Fruit fly (Drosophila melanogaster) whole organism, embryonic: ENCODE data around the gene Sec13.

Experiments
- Aef1 ChIP-seq: fragments of 200-800 bp; sonication (Bioruptor generic); IDR thresholded peaks from 3 replicates; pipeline ENCODE4 v1.3.6; 2022; ENCODE audit warnings: missing biosample characterization, missing genetic modification characterization
- Atf-2 ChIP-seq: fragments of 200-800 bp; sonication (Bioruptor generic); optimal IDR thresholded peaks from 2 replicates; lab custom pipeline; 2016; ENCODE audit warnings: missing biosample characterization, missing genetic modification characterization
- B-H2 ChIP-seq: fragments of 200-800 bp; sonication (Bioruptor generic); optimal IDR thresholded peaks from 2 replicates; lab custom pipeline; 2018; ENCODE audit warnings: missing biosample characterization, mild to moderate bottlenecking, missing genetic modification characterization
- BEAF-32 ChIP-seq: fragments of 200-800 bp; sonication (Bioruptor generic); optimal IDR thresholded peaks from 3 replicates; lab custom pipeline; 2017; ENCODE audit warnings: missing biosample characterization, missing genetic modification characterization, mild to moderate bottlenecking, moderate library complexity, missing genetic modification reagents
- Bteb2 ChIP-seq: fragments of 200-800 bp; sonication (Bioruptor generic); optimal IDR thresholded peaks from 2 replicates; lab custom pipeline; 2016; ENCODE audit warnings: missing biosample characterization, missing genetic modification characterization
- CG10147 ChIP-seq: fragments of 200-800 bp; sonication (Bioruptor generic); optimal IDR thresholded peaks from 2 replicates; lab custom pipeline; 2019; ENCODE audit warnings: missing biosample characterization, mild to moderate bottlenecking, missing genetic modification characterization, moderate library complexity
- CG10366 ChIP-seq: fragments of 200-800 bp; sonication (Bioruptor generic); IDR thresholded peaks from 2 replicates; pipeline ENCODE4 v1.3.6; 2022; ENCODE audit warnings: missing biosample characterization, missing genetic modification characterization
- CG12104 ChIP-seq: fragments of 200-800 bp; sonication (Bioruptor generic); optimal IDR thresholded peaks from 3 replicates; lab custom pipeline; 2016; ENCODE audit warnings: missing biosample characterization, missing genetic modification characterization
- CG1529 ChIP-seq: fragments of 200-800 bp; sonication (Bioruptor generic); optimal IDR thresholded peaks from 3 replicates; lab custom pipeline; 2018; ENCODE audit warnings: missing biosample characterization, missing genetic modification characterization
- CG18262 ChIP-seq: fragments of 200-800 bp; optimal IDR thresholded peaks from 3 replicates; lab custom pipeline; 2019; ENCODE audit warnings: missing biosample characterization, mild to moderate bottlenecking, missing genetic modification characterization, moderate library complexity
- CG18476 ChIP-seq: fragments of 200-800 bp; sonication (Bioruptor generic); optimal IDR thresholded peaks from 2 replicates; lab custom pipeline; 2016; ENCODE audit warnings: missing biosample characterization, mild to moderate bottlenecking, missing genetic modification characterization
- CG2120 ChIP-seq: fragments of 200-800 bp; sonication (Bioruptor generic); optimal IDR thresholded peaks from 3 replicates; lab custom pipeline; 2016; ENCODE audit warnings: missing biosample characterization, missing genetic modification characterization
- CG2199 ChIP-seq: fragments of 200-800 bp; sonication (Bioruptor generic); IDR thresholded peaks from 3 replicates; pipeline ENCODE4 v1.3.6; 2022; ENCODE audit warnings: missing biosample characterization, missing genetic modification characterization
- CG2712 ChIP-seq: fragments of 200-800 bp; optimal IDR thresholded peaks from 3 replicates; lab custom pipeline; 2019; ENCODE audit warnings: missing biosample characterization, mild to moderate bottlenecking, missing genetic modification characterization, moderate library complexity
- CG3281 ChIP-seq: fragments of 200-800 bp; sonication (Bioruptor generic); optimal IDR thresholded peaks from 3 replicates; lab custom pipeline; 2017; ENCODE audit warnings: missing biosample characterization, mild to moderate bottlenecking, missing genetic modification characterization
- CG34376 ChIP-seq: fragments of 200-800 bp; sonication (Bioruptor generic); optimal IDR thresholded peaks from 2 replicates; lab custom pipeline; 2018; ENCODE audit warnings: missing biosample characterization, mild to moderate bottlenecking, missing genetic modification characterization
- CG4360 ChIP-seq: fragments of 200-800 bp; sonication (Bioruptor generic); IDR thresholded peaks from 2 replicates; pipeline ENCODE4 v1.3.6; 2022; ENCODE audit warnings: missing biosample characterization, missing genetic modification characterization
- CG6854 ChIP-seq: fragments of 200-800 bp; sonication (Bioruptor generic); optimal IDR thresholded peaks from 3 replicates; lab custom pipeline; 2017; ENCODE audit warnings: missing biosample characterization, mild to moderate bottlenecking, missing genetic modification characterization
- CG8924 ChIP-seq: fragments of 200-800 bp; optimal IDR thresholded peaks from 3 replicates; lab custom pipeline; 2019; ENCODE audit warnings: missing biosample characterization, mild to moderate bottlenecking, missing genetic modification characterization, moderate library complexity
- CG9727 ChIP-seq: fragments of 200-800 bp; sonication (Bioruptor generic); optimal IDR thresholded peaks from 3 replicates; lab custom pipeline; 2017; ENCODE audit warnings: missing biosample characterization, mild to moderate bottlenecking, missing genetic modification characterization
- CG9797 ChIP-seq: fragments of 200-800 bp; sonication (Bioruptor generic); optimal IDR thresholded peaks from 3 replicates; lab custom pipeline; 2018; ENCODE audit warnings: missing biosample characterization, mild to moderate bottlenecking, missing genetic modification characterization
- CTCF ChIP-seq: fragments of 200-800 bp; sonication (Bioruptor generic); optimal IDR thresholded peaks from 2 replicates; lab custom pipeline; 2017; ENCODE audit warnings: missing biosample characterization, mild to moderate bottlenecking, missing genetic modification characterization, moderate library complexity
- CrebB ChIP-seq: fragments of 200-800 bp; sonication (Bioruptor generic); optimal IDR thresholded peaks from 3 replicates; lab custom pipeline; 2018; ENCODE audit warnings: missing biosample characterization, mild to moderate bottlenecking, missing genetic modification characterization
- D19A ChIP-seq: fragments of 200-800 bp; optimal IDR thresholded peaks from 3 replicates; lab custom pipeline; 2019; ENCODE audit warnings: missing biosample characterization, mild to moderate bottlenecking, missing genetic modification characterization, moderate library complexity
- Dek ChIP-seq: fragments of 200-800 bp; sonication (Bioruptor generic); optimal IDR thresholded peaks from 3 replicates; lab custom pipeline; 2019; ENCODE audit warnings: missing biosample characterization, mild to moderate bottlenecking, missing genetic modification characterization, moderate library complexity
- Doc2 ChIP-seq: fragments of 200-800 bp; sonication (Bioruptor generic); IDR thresholded peaks from 2 replicates; pipeline ENCODE4 v1.3.6; 2022; ENCODE audit warnings: missing biosample characterization, missing genetic modification characterization
- Dp ChIP-seq: fragments of 200-800 bp; sonication (Bioruptor generic); optimal IDR thresholded peaks from 2 replicates; lab custom pipeline; 2018; ENCODE audit warnings: missing biosample characterization, mild to moderate bottlenecking, missing genetic modification characterization, moderate library complexity
- Ets97D ChIP-seq: fragments of 200-800 bp; sonication (Bioruptor generic); optimal IDR thresholded peaks from 3 replicates; lab custom pipeline; 2016; ENCODE audit warnings: missing biosample characterization, missing genetic modification characterization
- HLH3B ChIP-seq: fragments of 200-800 bp; sonication (Bioruptor generic); IDR thresholded peaks from 2 replicates; pipeline ENCODE4 v1.3.6; 2022; ENCODE audit warnings: missing biosample characterization, missing genetic modification characterization
- Lhr ChIP-seq: fragments of 200-800 bp; sonication (Bioruptor generic); optimal IDR thresholded peaks from 3 replicates; lab custom pipeline; 2017; ENCODE audit warnings: mild to moderate bottlenecking, missing biosample characterization, missing genetic modification reagents, missing genetic modification characterization
- MTF-1 ChIP-seq: fragments of 200-800 bp; sonication (Bioruptor generic); optimal IDR thresholded peaks from 2 replicates; lab custom pipeline; 2018; ENCODE audit warnings: missing biosample characterization, mild to moderate bottlenecking, missing genetic modification characterization, borderline replicate concordance
- Meics ChIP-seq: fragments of 200-800 bp; sonication (Bioruptor generic); optimal IDR thresholded peaks from 2 replicates; lab custom pipeline; 2017; ENCODE audit warnings: missing biosample characterization, mild to moderate bottlenecking, missing genetic modification characterization
- Nf-YB ChIP-seq: fragments of 200-800 bp; sonication (Bioruptor generic); optimal IDR thresholded peaks from 3 replicates; lab custom pipeline; 2019; ENCODE audit warnings: missing biosample characterization, mild to moderate bottlenecking, missing genetic modification characterization, moderate library complexity
- Nf-YC ChIP-seq: fragments of 200-800 bp; optimal IDR thresholded peaks from 3 replicates; lab custom pipeline; 2019; ENCODE audit warnings: missing biosample characterization, mild to moderate bottlenecking, missing genetic modification characterization, moderate library complexity
- NfI ChIP-seq: fragments of 200-800 bp; sonication (Bioruptor generic); optimal IDR thresholded peaks from 3 replicates; lab custom pipeline; 2018; ENCODE audit warnings: missing biosample characterization, mild to moderate bottlenecking, missing genetic modification characterization, moderate library complexity
- Spps ChIP-seq: fragments of 200-800 bp; sonication (Bioruptor generic); optimal IDR thresholded peaks from 2 replicates; lab custom pipeline; 2018; ENCODE audit warnings: missing biosample characterization, mild to moderate bottlenecking, missing genetic modification characterization
- Tbp ChIP-seq: fragments of >200 bp; optimal IDR thresholded peaks from 2 replicates; lab custom pipeline; 2018; ENCODE audit warnings: missing biosample characterization, missing genetic modification characterization
- Xrp1 ChIP-seq: fragments of 200-800 bp; sonication (Bioruptor generic); IDR thresholded peaks from 2 replicates; pipeline ENCODE4 v1.3.6; 2022; ENCODE audit warnings: missing biosample characterization, missing genetic modification characterization
- YL-1 ChIP-seq: fragments of 200-800 bp; sonication (Bioruptor generic); optimal IDR thresholded peaks from 3 replicates; lab custom pipeline; 2017; ENCODE audit warnings: missing biosample characterization, mild to moderate bottlenecking, missing genetic modification characterization
- amos ChIP-seq: fragments of 200-800 bp; sonication (Bioruptor generic); IDR thresholded peaks from 2 replicates; pipeline ENCODE4 v1.3.6; 2022; ENCODE audit warnings: missing biosample characterization, missing genetic modification characterization; ENCODE audit not compliant: partially characterized antibody
- bsh ChIP-seq, 2 experiments: fragments of 200-800 bp; sonication (Bioruptor generic); optimal IDR thresholded peaks; 2 replicates each; lab custom pipeline; 2017 to 2018; ENCODE audit warnings: mild to moderate bottlenecking in 2 of 2, missing biosample characterization in 2 of 2, missing genetic modification characterization in 2 of 2, moderate library complexity in 1 of 2
- chm ChIP-seq: fragments of 200-800 bp; sonication (Bioruptor generic); IDR thresholded peaks from 2 replicates; pipeline ENCODE4 v1.3.6; 2022; ENCODE audit warnings: missing biosample characterization, missing genetic modification characterization
- kni ChIP-seq: fragments of 200-800 bp; sonication (Bioruptor generic); optimal IDR thresholded peaks from 3 replicates; lab custom pipeline; 2017; ENCODE audit warnings: mild to moderate bottlenecking, missing biosample characterization, missing genetic modification reagents, missing genetic modification characterization
- nmo ChIP-seq: fragments of 200-800 bp; sonication (Bioruptor generic); optimal IDR thresholded peaks from 2 replicates; lab custom pipeline; 2018; ENCODE audit warnings: missing biosample characterization, mild to moderate bottlenecking, missing genetic modification characterization, moderate library complexity
- pfk ChIP-seq: fragments of 200-800 bp; sonication (Bioruptor generic); optimal IDR thresholded peaks from 2 replicates; lab custom pipeline; 2018; ENCODE audit warnings: missing biosample characterization, mild to moderate bottlenecking, missing genetic modification characterization, moderate library complexity
- pum ChIP-seq: fragments of 200-800 bp; sonication (Bioruptor generic); optimal IDR thresholded peaks from 2 replicates; lab custom pipeline; 2016; ENCODE audit warnings: missing biosample characterization, missing genetic modification characterization
- row ChIP-seq: fragments of 200-800 bp; sonication (Bioruptor generic); IDR thresholded peaks from 3 replicates; pipeline ENCODE4 v1.3.6; 2022; ENCODE audit warnings: missing biosample characterization, missing genetic modification characterization
- sens ChIP-seq: fragments of 200-800 bp; sonication (Bioruptor generic); peaks from one replicate; lab custom pipeline; 2016; ENCODE audit warnings: missing biosample characterization, missing genetic modification characterization
- tna ChIP-seq: fragments of 200-800 bp; sonication (Bioruptor generic); IDR thresholded peaks from 2 replicates; pipeline ENCODE4 v1.3.6; 2022; ENCODE audit warnings: missing biosample characterization, missing genetic modification characterization; ENCODE audit not compliant: partially characterized antibody
- unpg ChIP-seq: fragments of 200-800 bp; sonication (Bioruptor generic); optimal IDR thresholded peaks from 3 replicates; lab custom pipeline; 2018; ENCODE audit warnings: missing biosample characterization, mild to moderate bottlenecking, missing genetic modification characterization, moderate library complexity

Gene Sec13

dm6 chr3R:23358565-23359138 is 2.6 kb downstream of the Sec13 start, which contains the start of gene RpS3 (continued):
- TF ChIP-seq Doc2 (GFP tag; lab: Robert Waterston, UW) (no peak), Nf-YC (tag; lab: Kevin White, UChicago) (peak; percentile 38), Nf-YB (GFP tag; lab: Kevin White, UChicago) (peak; percentile 13), pfk (GFP tag; lab: Kevin White, UChicago) (peak; percentile 12), CG3281 (GFP tag; lab: Kevin White, UChicago) (peak; percentile 64), CG18262 (tag; lab: Kevin White, UChicago) (peak; percentile 16), kni (GFP tag; lab: Kevin White, UChicago) (no peak), D19A (tag; lab: Kevin White, UChicago) (peak; percentile 6), HLH3B (GFP tag; lab: Robert Waterston, UW) (peak; percentile 20; the same call in 1 of the 2 replicates), CTCF (peak; percentile 73), pum (no peak), CG2120 (GFP tag; lab: Kevin White, UChicago) (no peak), Bteb2 (GFP tag; lab: Kevin White, UChicago) (no peak), CG4360 (peak; percentile 81), CG10366 (no peak), row (GFP tag; lab: Robert Waterston, UW) (0 out of 3 replicates have a peak, but pooled peaks have one; percentile 8), Dek (peak; percentile 43), B-H2 (GFP tag; lab: Kevin White, UChicago) (peak; percentile 42), Lhr (GFP tag; lab: Kevin White, UChicago) (peak; percentile 66), Meics (GFP tag; lab: Kevin White, UChicago) (no peak), YL-1 (peak; percentile 99), Spps (tag; lab: Kevin White, UChicago) (no peak), MTF-1 (no peak), Tbp (peak; percentile 50), BEAF-32 (GFP tag; lab: Kevin White, UChicago) (peak; percentile 37), bsh (GFP tag; optimal IDR thresholded peaks at IDR 0.05; lab: Kevin White, UChicago) (peak in 1 of 2 experiments; percentile 45), CG10147 (GFP tag; lab: Kevin White, UChicago) (no peak), sens (GFP tag; lab: Kevin White, UChicago) (peak; percentile 81), Xrp1 (no peak), CrebB (tag; lab: Kevin White, UChicago) (peak; percentile 40), nmo (peak; percentile 65), NfI (GFP tag; lab: Kevin White, UChicago) (peak; percentile 30), CG1529 (GFP tag; lab: Kevin White, UChicago) (peak; percentile 13), CG9797 (GFP tag; lab: Kevin White, UChicago) (peak; percentile 83), CG18476 (GFP tag; lab: Kevin White, UChicago) (no peak), unpg (peak; percentile 2), amos (GFP tag; lab: Robert Waterston, UW) (0 out of 2 replicates have a peak, but pooled peaks have one; percentile 23), CG12104 (GFP tag; lab: Kevin White, UChicago) (no peak), tna (GFP tag; lab: Robert Waterston, UW) (0 out of 2 replicates have a peak, but pooled peaks have one; percentile 17), CG2712 (tag; lab: Kevin White, UChicago) (peak; percentile 94), Aef1 (GFP tag; lab: Robert Waterston, UW) (no peak), chm (GFP tag; lab: Robert Waterston, UW) (no peak), CG2199 (no peak), CG6854 (peak; percentile 23), Ets97D (GFP tag; lab: Kevin White, UChicago) (peak; percentile 78), CG34376 (GFP tag; lab: Kevin White, UChicago) (peak; percentile 58), Dp (GFP tag; lab: Kevin White, UChicago) (peak; percentile 31), CG8924 (tag; lab: Kevin White, UChicago) (peak; percentile 42), CG9727 (peak; percentile 32), Atf-2 (no peak)
